Fruit fly (Drosophila melanogaster) S2 (cell line): ENCODE results near the gene CG5171.

Source experiments
- CG8478 ChIP-seq: fragments of >200 bp; optimal IDR thresholded peaks from 2 replicates; lab custom pipeline; 2018
- CTCF ChIP-seq, 2 experiments: fragments of >200 bp; optimal IDR thresholded peaks; 2 replicates each; lab custom pipeline; 2018

- TF ChIP-seq CG8478 (lab: Kevin White, UChicago) = no peak
- no peak for TF ChIP-seq CTCF (optimal IDR thresholded peaks at IDR 0.05; lab: Kevin White, UChicago)
Observed at dm6 chr2L:7427786-7428137, 26.6 kb downstream of the CG5171 start.
